Worm (Caenorhabditis elegans) whole organism, late embryonic: ENCODE measurements around the gene ZK1240.5.

ENCODE experiments used
- C08G9.2 ChIP-seq: sonication (generic microtip); optimal IDR thresholded peaks from 2 replicates; lab custom pipeline; 2016; ENCODE audit warnings: mild to moderate bottlenecking, missing genetic modification characterization, moderate library complexity, missing compliant biosample characterization
- C38D4.7 ChIP-seq: fragments of 200-800 bp; sonication (Bioruptor generic); optimal IDR thresholded peaks from 2 replicates; lab custom pipeline; 2018; ENCODE audit warnings: mild to moderate bottlenecking, missing genetic modification characterization, moderate library complexity, missing compliant biosample characterization
- F13H6.1 ChIP-seq: sonication (generic microtip); optimal IDR thresholded peaks from 2 replicates; lab custom pipeline; 2016; ENCODE audit warnings: missing genetic modification characterization, missing compliant biosample characterization
- K02D7.2 ChIP-seq: sonication (generic microtip); optimal IDR thresholded peaks from 2 replicates; lab custom pipeline; 2017; ENCODE audit warnings: mild to moderate bottlenecking, missing genetic modification characterization, missing compliant biosample characterization
- K09A11.1 ChIP-seq: sonication (generic microtip); optimal IDR thresholded peaks from 2 replicates; lab custom pipeline; 2017; ENCODE audit warnings: antibody characterized with exemption, mild to moderate bottlenecking, missing genetic modification characterization, missing compliant biosample characterization; ENCODE audit not compliant: insufficient read depth
- T23F11.4 ChIP-seq: fragments of 200-800 bp; sonication (Bioruptor generic); optimal IDR thresholded peaks from 2 replicates; lab custom pipeline; 2018; ENCODE audit warnings: mild to moderate bottlenecking, missing genetic modification characterization, missing compliant biosample characterization
- Y22D7AL.16 ChIP-seq: sonication (generic microtip); optimal IDR thresholded peaks from 2 replicates; lab custom pipeline; 2016; ENCODE audit warnings: missing genetic modification characterization, missing compliant biosample characterization
- ahr-1 ChIP-seq: sonication (generic microtip); optimal IDR thresholded peaks from 2 replicates; lab custom pipeline; 2016; ENCODE audit warnings: missing genetic modification characterization, missing compliant biosample characterization
- ceh-22 ChIP-seq: sonication (generic microtip); optimal IDR thresholded peaks from 2 replicates; lab custom pipeline; 2017; ENCODE audit warnings: missing biosample characterization, missing genetic modification characterization
- ceh-24 ChIP-seq: sonication (generic microtip); optimal IDR thresholded peaks from 2 replicates; lab custom pipeline; 2016; ENCODE audit warnings: mild to moderate bottlenecking, missing genetic modification characterization, missing compliant biosample characterization
- ceh-31 ChIP-seq: sonication (generic microtip); optimal IDR thresholded peaks from 2 replicates; lab custom pipeline; 2016; ENCODE audit warnings: missing genetic modification characterization, missing compliant biosample characterization
- ceh-34 ChIP-seq: sonication (generic microtip); optimal IDR thresholded peaks from 2 replicates; lab custom pipeline; 2016; ENCODE audit warnings: mild to moderate bottlenecking, missing genetic modification characterization, missing compliant biosample characterization
- ceh-48 ChIP-seq: sonication (generic microtip); optimal IDR thresholded peaks from 2 replicates; lab custom pipeline; 2016; ENCODE audit warnings: missing genetic modification characterization, inconsistent platforms, missing compliant biosample characterization
- ceh-6 ChIP-seq: fragments of 200-800 bp; sonication (Bioruptor generic); optimal IDR thresholded peaks from 2 replicates; lab custom pipeline; 2018; ENCODE audit warnings: mild to moderate bottlenecking, missing genetic modification characterization, missing compliant biosample characterization
- ceh-9 ChIP-seq: sonication (generic microtip); optimal IDR thresholded peaks from 2 replicates; lab custom pipeline; 2016; ENCODE audit warnings: mild to moderate bottlenecking, missing genetic modification characterization, inconsistent platforms, missing compliant biosample characterization
- che-1 ChIP-seq: sonication (generic microtip); optimal IDR thresholded peaks from 2 replicates; lab custom pipeline; 2016; ENCODE audit warnings: mild to moderate bottlenecking, missing genetic modification characterization, missing compliant biosample characterization
- dmd-4 ChIP-seq: sonication (generic microtip); optimal IDR thresholded peaks from 2 replicates; lab custom pipeline; 2016; ENCODE audit warnings: borderline replicate concordance, missing genetic modification characterization, missing compliant biosample characterization
- dve-1 ChIP-seq: sonication (generic microtip); optimal IDR thresholded peaks from 2 replicates; lab custom pipeline; 2017; ENCODE audit warnings: antibody characterized with exemption, mild to moderate bottlenecking, missing genetic modification characterization, missing compliant biosample characterization
- ets-4 ChIP-seq: sonication (generic microtip); optimal IDR thresholded peaks from 2 replicates; lab custom pipeline; 2016; ENCODE audit warnings: missing genetic modification characterization, missing compliant biosample characterization
- eyg-1 ChIP-seq: sonication (generic microtip); optimal IDR thresholded peaks from 2 replicates; lab custom pipeline; 2016; ENCODE audit warnings: missing genotype, missing genetic modification characterization, missing compliant biosample characterization
- fkh-6 ChIP-seq: sonication (generic microtip); optimal IDR thresholded peaks from 2 replicates; lab custom pipeline; 2016; ENCODE audit warnings: missing genetic modification characterization, missing compliant biosample characterization
- hlh-30 ChIP-seq: sonication (generic microtip); optimal IDR thresholded peaks from 2 replicates; lab custom pipeline; 2017; ENCODE audit warnings: antibody characterized with exemption, missing genetic modification characterization, missing compliant biosample characterization; ENCODE audit not compliant: insufficient read depth
- hlh-6 ChIP-seq: sonication (generic microtip); optimal IDR thresholded peaks from 2 replicates; lab custom pipeline; 2016; ENCODE audit warnings: missing genotype, missing genetic modification characterization, missing compliant biosample characterization
- hlh-8 ChIP-seq: sonication (generic microtip); optimal IDR thresholded peaks from 2 replicates; lab custom pipeline; 2016; ENCODE audit warnings: missing genotype, missing genetic modification characterization, missing compliant biosample characterization
- lim-6 ChIP-seq: sonication (generic microtip); optimal IDR thresholded peaks from 2 replicates; lab custom pipeline; 2016; ENCODE audit warnings: missing genetic modification characterization, missing compliant biosample characterization
- madf-2 ChIP-seq: sonication (generic microtip); optimal IDR thresholded peaks from 2 replicates; lab custom pipeline; 2017; ENCODE audit warnings: missing genetic modification characterization, missing compliant biosample characterization
- mec-3 ChIP-seq: sonication (generic microtip); optimal IDR thresholded peaks from 2 replicates; lab custom pipeline; 2016; ENCODE audit warnings: borderline replicate concordance, missing genetic modification characterization, missing compliant biosample characterization
- nhr-11 ChIP-seq: fragments of 150-350 bp; optimal IDR thresholded peaks from 2 replicates; lab custom pipeline; 2014; ENCODE audit warnings: missing biosample characterization, missing genetic modification characterization
- odd-2 ChIP-seq: sonication (generic microtip); optimal IDR thresholded peaks from 2 replicates; lab custom pipeline; 2017; ENCODE audit warnings: antibody characterized with exemption, mild to moderate bottlenecking, missing genetic modification characterization, missing compliant biosample characterization
- pat-9 ChIP-seq: fragments of 200-800 bp; sonication (Bioruptor generic); optimal IDR thresholded peaks from 2 replicates; lab custom pipeline; 2018; ENCODE audit warnings: mild to moderate bottlenecking, missing genetic modification characterization, moderate library complexity, missing compliant biosample characterization
- ref-2 ChIP-seq: sonication (generic microtip); optimal IDR thresholded peaks from 2 replicates; lab custom pipeline; 2016; ENCODE audit warnings: missing genetic modification characterization, missing compliant biosample characterization
- rnt-1 ChIP-seq: sonication (generic microtip); optimal IDR thresholded peaks from 2 replicates; lab custom pipeline; 2016; ENCODE audit warnings: missing genetic modification characterization, missing compliant biosample characterization
- syd-9 ChIP-seq: sonication (generic microtip); optimal IDR thresholded peaks from 2 replicates; lab custom pipeline; 2016; ENCODE audit warnings: mild to moderate bottlenecking, missing genetic modification characterization, moderate library complexity, missing compliant biosample characterization
- tbx-2 ChIP-seq: sonication (generic microtip); optimal IDR thresholded peaks from 2 replicates; lab custom pipeline; 2016; ENCODE audit warnings: missing genetic modification characterization, missing compliant biosample characterization
- ttx-3 ChIP-seq: sonication (generic microtip); optimal IDR thresholded peaks from 2 replicates; lab custom pipeline; 2016; ENCODE audit warnings: missing genetic modification reagents, missing genetic modification characterization, missing compliant biosample characterization
- unc-42 ChIP-seq: sonication (generic microtip); optimal IDR thresholded peaks from 2 replicates; lab custom pipeline; 2016; ENCODE audit warnings: missing genotype, missing genetic modification characterization, missing compliant biosample characterization
- unc-86 ChIP-seq: sonication (generic microtip); optimal IDR thresholded peaks from 2 replicates; lab custom pipeline; 2016; ENCODE audit warnings: missing genetic modification characterization, missing compliant biosample characterization
- ztf-16 ChIP-seq: sonication (generic microtip); optimal IDR thresholded peaks from 2 replicates; lab custom pipeline; 2017; ENCODE audit warnings: missing genetic modification characterization, missing compliant biosample characterization

Gene ZK1240.5

DNA sequence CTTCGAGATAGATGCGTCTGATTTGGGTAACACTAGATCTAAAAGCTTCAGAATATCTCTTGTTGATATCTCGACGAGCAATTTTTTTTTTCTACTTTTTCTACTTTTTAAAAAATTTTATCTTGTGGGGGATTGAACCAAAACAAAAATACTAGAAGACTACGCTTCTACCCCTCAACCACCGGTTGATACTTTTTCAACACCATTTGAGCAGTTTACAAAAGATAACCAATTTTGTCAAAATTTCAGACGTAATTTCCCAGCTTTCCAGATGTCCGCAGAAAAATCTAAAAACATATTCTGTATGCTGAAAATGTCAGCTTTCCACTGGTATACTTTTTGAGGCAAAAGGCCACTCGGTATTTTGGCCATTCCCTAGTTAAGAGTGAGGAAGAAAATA lies 13.2 kb downstream of the ZK1240.5 start:
- TF ChIP-seq T23F11.4 = no peak
- TF ChIP-seq pat-9 (tag; lab: Kevin White, UChicago) = no peak
- no peak for TF ChIP-seq ets-4 (tag; lab: Kevin White, UChicago)
- no peak for TF ChIP-seq lim-6 (tag; lab: Kevin White, UChicago)
- TF ChIP-seq ceh-24 (tag; lab: Kevin White, UChicago) = no peak
- no peak for TF ChIP-seq C38D4.7
- TF ChIP-seq nhr-11 = no peak
- TF ChIP-seq mec-3 (tag; lab: Kevin White, UChicago) = no peak
- TF ChIP-seq ceh-9 (tag; lab: Kevin White, UChicago) = no peak
- no peak for TF ChIP-seq eyg-1 (tag; lab: Kevin White, UChicago)
- TF ChIP-seq F13H6.1 (tag; lab: Kevin White, UChicago) = no peak
- TF ChIP-seq syd-9 (tag; lab: Kevin White, UChicago) = no peak
- TF ChIP-seq ceh-22 = no peak
- TF ChIP-seq hlh-30 (tag; lab: Kevin White, UChicago) = no peak
- TF ChIP-seq ceh-31 (tag; lab: Kevin White, UChicago) = no peak

DNA sequence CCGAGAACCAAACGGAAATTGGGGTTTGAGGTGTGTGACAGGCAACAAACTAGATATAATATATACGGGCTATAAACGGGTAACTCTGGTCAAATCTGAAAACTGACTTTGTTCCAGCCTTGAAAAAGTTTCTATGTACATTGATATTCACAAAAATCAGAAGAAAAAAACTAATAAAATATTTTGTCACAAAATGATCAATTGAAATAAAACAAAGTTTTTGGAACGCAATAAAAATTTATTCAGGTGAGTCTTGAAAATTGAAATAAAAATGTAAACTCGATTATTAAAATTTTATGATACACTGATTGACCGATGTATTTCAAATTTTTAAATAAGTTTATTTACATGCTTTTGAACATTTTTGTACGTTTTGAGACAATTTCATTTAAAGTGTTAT lies 15.4 kb downstream of the ZK1240.5 start, which contains the start of gene B0281.6:
TSS of gene B0281.6 (minus strand) at position 101 of the 400 bp plus-strand sequence.
- TF ChIP-seq Y22D7AL.16 (tag; lab: Kevin White, UChicago) (no peak), dmd-4 (tag; lab: Kevin White, UChicago) (no peak), hlh-8 (no peak), unc-42 (tag; lab: Kevin White, UChicago) (no peak), ceh-22 (no peak), ztf-16 (no peak), madf-2 (tag; lab: Kevin White, UChicago) (no peak), K09A11.1 (tag; lab: Kevin White, UChicago) (no peak), F13H6.1 (tag; lab: Kevin White, UChicago) (no peak), fkh-6 (tag; lab: Kevin White, UChicago) (no peak), K02D7.2 (no peak), C08G9.2 (tag; lab: Kevin White, UChicago) (no peak), ceh-9 (tag; lab: Kevin White, UChicago) (no peak)

DNA sequence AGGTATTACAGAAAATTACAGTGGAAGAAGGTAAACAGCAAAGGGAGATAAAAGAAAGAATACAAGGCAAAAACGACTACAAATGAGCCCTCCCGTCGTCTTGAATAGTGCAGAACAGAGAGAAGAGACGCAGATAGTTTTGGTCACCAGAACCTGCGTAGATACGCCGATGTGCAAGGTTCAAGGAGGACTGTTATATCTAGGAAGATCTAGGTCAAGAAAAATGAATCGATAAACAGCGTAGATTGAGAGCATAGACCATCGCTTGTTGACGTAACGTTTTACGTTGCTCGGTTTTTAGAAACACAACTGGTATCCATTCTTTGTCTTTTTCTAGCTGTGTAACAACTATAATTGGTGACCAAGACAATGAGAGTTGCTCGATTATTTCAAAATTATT lies 16.9 kb downstream of the ZK1240.5 start, which contains the start of gene B0281.5:
TSS of gene B0281.5 (minus strand) at position 101 of the 400 bp plus-strand sequence.
- no peak for TF ChIP-seq ztf-16
- TF ChIP-seq odd-2 (tag; lab: Kevin White, UChicago) = no peak

DNA sequence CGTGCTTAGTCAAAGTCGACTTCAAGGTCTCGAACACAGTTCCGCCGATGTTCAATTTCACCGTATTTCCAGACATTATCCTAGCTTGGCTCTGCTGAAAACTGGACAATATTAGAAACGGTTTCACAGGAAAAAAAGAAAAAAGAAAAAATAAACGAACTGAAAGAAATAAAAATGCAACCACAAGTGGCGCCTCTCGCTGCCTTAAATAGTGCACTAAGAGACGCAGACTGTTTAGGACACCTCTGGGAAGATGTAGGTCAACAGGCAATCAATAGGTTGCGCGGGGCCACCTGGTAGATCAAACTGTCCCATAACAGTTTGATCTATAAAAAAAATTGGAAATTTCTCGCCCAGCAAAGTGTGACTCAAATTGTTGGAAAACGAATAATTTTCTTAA lies 19.0 kb downstream of the ZK1240.5 start, which contains the start of gene B0281.4:
TSS of gene B0281.4 (minus strand) at position 101 of the 400 bp plus-strand sequence.
- TF ChIP-seq hlh-8 = no peak
- TF ChIP-seq syd-9 (tag; lab: Kevin White, UChicago) = no peak
- TF ChIP-seq tbx-2 (tag; lab: Kevin White, UChicago) = no peak
- TF ChIP-seq ref-2 (tag; lab: Kevin White, UChicago) = no peak
- no peak for TF ChIP-seq unc-86 (tag; lab: Kevin White, UChicago)
- TF ChIP-seq ceh-6 (GFP tag; lab: Kevin White, UChicago) = no peak
- no peak for TF ChIP-seq unc-42 (tag; lab: Kevin White, UChicago)
- TF ChIP-seq hlh-30 (tag; lab: Kevin White, UChicago) = no peak
- no peak for TF ChIP-seq ahr-1 (tag; lab: Kevin White, UChicago)
- no peak for TF ChIP-seq pat-9 (tag; lab: Kevin White, UChicago)
- TF ChIP-seq rnt-1 (tag; lab: Kevin White, UChicago) = no peak
- no peak for TF ChIP-seq ttx-3
- TF ChIP-seq hlh-6 (tag; lab: Kevin White, UChicago) = no peak
- TF ChIP-seq lim-6 (tag; lab: Kevin White, UChicago) = no peak
- no peak for TF ChIP-seq dve-1 (tag; lab: Kevin White, UChicago)
- TF ChIP-seq ceh-48 = no peak
- no peak for TF ChIP-seq che-1 (tag; lab: Kevin White, UChicago)
- TF ChIP-seq ceh-34 = no peak
